Worm (Caenorhabditis elegans): ENCODE measurements around the gene K02E7.1.

DNA sequence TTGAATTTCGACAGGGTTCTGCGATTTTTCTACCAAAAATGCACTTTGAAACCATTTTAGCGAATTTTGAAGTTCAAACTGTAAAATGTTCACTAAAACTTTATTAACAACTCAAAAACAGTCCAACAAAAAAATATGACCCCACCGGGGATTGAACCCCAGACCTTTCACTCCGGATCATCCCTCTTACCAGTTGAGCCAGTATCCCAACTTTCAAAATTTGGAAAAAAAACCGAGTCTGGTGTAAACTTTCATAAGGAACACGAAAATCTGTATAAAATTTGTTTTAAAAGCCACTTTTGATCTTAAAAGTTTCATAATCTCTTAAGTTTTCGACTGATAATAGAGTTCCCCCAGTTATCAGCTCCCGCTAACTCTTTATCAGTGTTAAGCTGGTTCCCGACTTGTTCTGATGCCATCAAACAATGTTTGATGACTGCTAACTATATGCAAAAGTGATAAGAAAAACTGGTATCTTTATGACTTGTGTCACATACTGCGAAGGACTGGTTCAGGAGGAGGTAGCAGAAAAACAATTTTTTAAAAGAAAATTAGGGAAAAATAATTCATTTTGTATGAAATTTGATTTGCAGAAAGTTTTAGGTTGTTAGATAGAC lies 20.6 kb downstream of the K02E7.1 start:
- TF ChIP-seq skn-1 (tag; optimal IDR thresholded peaks at IDR 0.05) (no peak), nfya-1 (tag; optimal IDR thresholded peaks at IDR 0.05; ENCODE audit: insufficient read depth) (no peak), nhr-76 (tag; optimal IDR thresholded peaks at IDR 0.05) (no peak), elt-3 (tag; optimal IDR thresholded peaks at IDR 0.05) (no peak), fos-1 (tag; optimal IDR thresholded peaks at IDR 0.05) (peak; percentile 78), nhr-23 (tag; optimal IDR thresholded peaks at IDR 0.05) (no peak), nhr-11 (tag; optimal IDR thresholded peaks at IDR 0.05) (no peak), nhr-28 (tag; optimal IDR thresholded peaks at IDR 0.05) (no peak), elt-1 (tag; optimal IDR thresholded peaks at IDR 0.05) (no peak)
